Worm (Caenorhabditis elegans): Measurements from ENCODE around the gene str-71.

- peak; percentile 16 for TF ChIP-seq nhr-28 (tag; optimal IDR thresholded peaks at IDR 0.05)
- TF ChIP-seq pqm-1 (tag; optimal IDR thresholded peaks at IDR 0.05): no peak
These were observed 46.1 kb upstream of the str-71 start for ce11 chrV:15505068-15505467.
